Worm (Caenorhabditis elegans) whole organism, late embryonic: Measurements from ENCODE around the gene C25H3.11.

Experiments used
- C08G9.2 ChIP-seq: sonication (generic microtip); optimal IDR thresholded peaks from 2 replicates; lab custom pipeline; 2016; ENCODE audit warnings: mild to moderate bottlenecking, missing genetic modification characterization, moderate library complexity, missing compliant biosample characterization
- F13H6.1 ChIP-seq: sonication (generic microtip); optimal IDR thresholded peaks from 2 replicates; lab custom pipeline; 2016; ENCODE audit warnings: missing genetic modification characterization, missing compliant biosample characterization
- K02D7.2 ChIP-seq: sonication (generic microtip); optimal IDR thresholded peaks from 2 replicates; lab custom pipeline; 2017; ENCODE audit warnings: mild to moderate bottlenecking, missing genetic modification characterization, missing compliant biosample characterization
- K09A11.1 ChIP-seq: sonication (generic microtip); optimal IDR thresholded peaks from 2 replicates; lab custom pipeline; 2017; ENCODE audit warnings: antibody characterized with exemption, mild to moderate bottlenecking, missing genetic modification characterization, missing compliant biosample characterization; ENCODE audit not compliant: insufficient read depth
- T23F11.4 ChIP-seq: fragments of 200-800 bp; sonication (Bioruptor generic); optimal IDR thresholded peaks from 2 replicates; lab custom pipeline; 2018; ENCODE audit warnings: mild to moderate bottlenecking, missing genetic modification characterization, missing compliant biosample characterization
- Y22D7AL.16 ChIP-seq: sonication (generic microtip); optimal IDR thresholded peaks from 2 replicates; lab custom pipeline; 2016; ENCODE audit warnings: missing genetic modification characterization, missing compliant biosample characterization
- ahr-1 ChIP-seq: sonication (generic microtip); optimal IDR thresholded peaks from 2 replicates; lab custom pipeline; 2016; ENCODE audit warnings: missing genetic modification characterization, missing compliant biosample characterization
- ceh-14 ChIP-seq: sonication (generic microtip); optimal IDR thresholded peaks from 2 replicates; lab custom pipeline; 2016; ENCODE audit warnings: missing genotype, missing genetic modification characterization, missing compliant biosample characterization
- ceh-18 ChIP-seq: sonication (generic microtip); optimal IDR thresholded peaks from 2 replicates; lab custom pipeline; 2016; ENCODE audit warnings: missing genetic modification characterization, missing compliant biosample characterization
- ceh-19 ChIP-seq: fragments of 200-800 bp; sonication (Bioruptor generic); optimal IDR thresholded peaks from 2 replicates; lab custom pipeline; 2018; ENCODE audit warnings: mild to moderate bottlenecking, missing genetic modification characterization, missing compliant biosample characterization
- ceh-22 ChIP-seq: sonication (generic microtip); optimal IDR thresholded peaks from 2 replicates; lab custom pipeline; 2017; ENCODE audit warnings: missing biosample characterization, missing genetic modification characterization
- ceh-24 ChIP-seq: sonication (generic microtip); optimal IDR thresholded peaks from 2 replicates; lab custom pipeline; 2016; ENCODE audit warnings: mild to moderate bottlenecking, missing genetic modification characterization, missing compliant biosample characterization
- ceh-30 ChIP-seq: fragments of 150-350 bp; optimal IDR thresholded peaks from 2 replicates; lab custom pipeline; 2014; ENCODE audit warnings: missing biosample characterization, missing genetic modification characterization
- ceh-31 ChIP-seq: sonication (generic microtip); optimal IDR thresholded peaks from 2 replicates; lab custom pipeline; 2016; ENCODE audit warnings: missing genetic modification characterization, missing compliant biosample characterization
- ceh-34 ChIP-seq: sonication (generic microtip); optimal IDR thresholded peaks from 2 replicates; lab custom pipeline; 2016; ENCODE audit warnings: mild to moderate bottlenecking, missing genetic modification characterization, missing compliant biosample characterization
- ceh-45 ChIP-seq: fragments of 200-800 bp; sonication (Bioruptor generic); IDR thresholded peaks from 2 replicates; pipeline ENCODE4 v1.3.6; 2022; ENCODE audit warnings: missing genetic modification reagents, missing genetic modification characterization, missing compliant biosample characterization
- ceh-48 ChIP-seq: sonication (generic microtip); optimal IDR thresholded peaks from 2 replicates; lab custom pipeline; 2016; ENCODE audit warnings: missing genetic modification characterization, inconsistent platforms, missing compliant biosample characterization
- ceh-6 ChIP-seq: fragments of 200-800 bp; sonication (Bioruptor generic); optimal IDR thresholded peaks from 2 replicates; lab custom pipeline; 2018; ENCODE audit warnings: mild to moderate bottlenecking, missing genetic modification characterization, missing compliant biosample characterization
- dmd-4 ChIP-seq: sonication (generic microtip); optimal IDR thresholded peaks from 2 replicates; lab custom pipeline; 2016; ENCODE audit warnings: borderline replicate concordance, missing genetic modification characterization, missing compliant biosample characterization
- dve-1 ChIP-seq: sonication (generic microtip); optimal IDR thresholded peaks from 2 replicates; lab custom pipeline; 2017; ENCODE audit warnings: antibody characterized with exemption, mild to moderate bottlenecking, missing genetic modification characterization, missing compliant biosample characterization
- elt-2 ChIP-seq: sonication (generic microtip); optimal IDR thresholded peaks from 2 replicates; lab custom pipeline; 2016; ENCODE audit warnings: missing genetic modification reagents, missing genetic modification characterization, missing compliant biosample characterization
- elt-4 ChIP-seq: sonication (generic microtip); optimal IDR thresholded peaks from 2 replicates; lab custom pipeline; 2016; ENCODE audit warnings: missing genetic modification characterization, missing compliant biosample characterization
- ets-4 ChIP-seq: sonication (generic microtip); optimal IDR thresholded peaks from 2 replicates; lab custom pipeline; 2016; ENCODE audit warnings: missing genetic modification characterization, missing compliant biosample characterization
- fax-1 ChIP-seq: sonication (generic microtip); optimal IDR thresholded peaks from 2 replicates; lab custom pipeline; 2016; ENCODE audit warnings: missing genotype, missing genetic modification characterization, missing compliant biosample characterization
- fkh-10 ChIP-seq: fragments of 150-350 bp; optimal IDR thresholded peaks from 2 replicates; lab custom pipeline; 2014; ENCODE audit warnings: missing biosample characterization, missing genetic modification reagents, missing genetic modification characterization
- fkh-6 ChIP-seq: sonication (generic microtip); optimal IDR thresholded peaks from 2 replicates; lab custom pipeline; 2016; ENCODE audit warnings: missing genetic modification characterization, missing compliant biosample characterization
- gmeb-2 ChIP-seq: sonication (generic microtip); optimal IDR thresholded peaks from 2 replicates; lab custom pipeline; 2016; ENCODE audit warnings: missing genetic modification characterization, inconsistent platforms, missing compliant biosample characterization
- hlh-13 ChIP-seq: fragments of 200-800 bp; sonication (Bioruptor generic); optimal IDR thresholded peaks from 2 replicates; lab custom pipeline; 2018; ENCODE audit warnings: mild to moderate bottlenecking, missing genetic modification characterization, missing compliant biosample characterization
- hlh-15 ChIP-seq: sonication (generic microtip); optimal IDR thresholded peaks from 2 replicates; lab custom pipeline; 2016; ENCODE audit warnings: missing genetic modification characterization, missing compliant biosample characterization
- hlh-30 ChIP-seq: sonication (generic microtip); optimal IDR thresholded peaks from 2 replicates; lab custom pipeline; 2017; ENCODE audit warnings: antibody characterized with exemption, missing genetic modification characterization, missing compliant biosample characterization; ENCODE audit not compliant: insufficient read depth
- hlh-6 ChIP-seq: sonication (generic microtip); optimal IDR thresholded peaks from 2 replicates; lab custom pipeline; 2016; ENCODE audit warnings: missing genotype, missing genetic modification characterization, missing compliant biosample characterization
- hlh-8 ChIP-seq: sonication (generic microtip); optimal IDR thresholded peaks from 2 replicates; lab custom pipeline; 2016; ENCODE audit warnings: missing genotype, missing genetic modification characterization, missing compliant biosample characterization
- lim-6 ChIP-seq: sonication (generic microtip); optimal IDR thresholded peaks from 2 replicates; lab custom pipeline; 2016; ENCODE audit warnings: missing genetic modification characterization, missing compliant biosample characterization
- lin-11 ChIP-seq: fragments of 200-800 bp; sonication (Bioruptor generic); optimal IDR thresholded peaks from 2 replicates; lab custom pipeline; 2018; ENCODE audit warnings: mild to moderate bottlenecking, missing genetic modification characterization, missing compliant biosample characterization
- madf-2 ChIP-seq: sonication (generic microtip); optimal IDR thresholded peaks from 2 replicates; lab custom pipeline; 2017; ENCODE audit warnings: missing genetic modification characterization, missing compliant biosample characterization
- nhr-11 ChIP-seq: fragments of 150-350 bp; optimal IDR thresholded peaks from 2 replicates; lab custom pipeline; 2014; ENCODE audit warnings: missing biosample characterization, missing genetic modification characterization
- npax-4 ChIP-seq: sonication (generic microtip); optimal IDR thresholded peaks from 2 replicates; lab custom pipeline; 2016; ENCODE audit warnings: missing genetic modification characterization, missing compliant biosample characterization
- odd-2 ChIP-seq: sonication (generic microtip); optimal IDR thresholded peaks from 2 replicates; lab custom pipeline; 2017; ENCODE audit warnings: antibody characterized with exemption, mild to moderate bottlenecking, missing genetic modification characterization, missing compliant biosample characterization
- pag-3 ChIP-seq: sonication (generic microtip); optimal IDR thresholded peaks from 2 replicates; lab custom pipeline; 2016; ENCODE audit warnings: missing compliant biosample characterization, missing genetic modification characterization, borderline replicate concordance
- pat-9 ChIP-seq: fragments of 200-800 bp; sonication (Bioruptor generic); optimal IDR thresholded peaks from 2 replicates; lab custom pipeline; 2018; ENCODE audit warnings: mild to moderate bottlenecking, missing genetic modification characterization, moderate library complexity, missing compliant biosample characterization
- pax-1 ChIP-seq: fragments of 150-350 bp; optimal IDR thresholded peaks from 2 replicates; lab custom pipeline; 2014; ENCODE audit warnings: missing biosample characterization, missing genetic modification characterization
- pha-4 ChIP-seq: fragments of 150-350 bp; optimal IDR thresholded peaks from 2 replicates; lab custom pipeline; 2018; ENCODE audit warnings: missing biosample characterization, missing genetic modification reagents, missing genetic modification characterization
- pqm-1 ChIP-seq: sonication (generic microtip); optimal IDR thresholded peaks from 2 replicates; lab custom pipeline; 2016; ENCODE audit warnings: missing genetic modification characterization, missing compliant biosample characterization
- ref-2 ChIP-seq: sonication (generic microtip); optimal IDR thresholded peaks from 2 replicates; lab custom pipeline; 2016; ENCODE audit warnings: missing genetic modification characterization, missing compliant biosample characterization
- sox-2 ChIP-seq: fragments of 200-800 bp; sonication (Bioruptor generic); IDR thresholded peaks from 2 replicates; pipeline ENCODE4 v1.3.6; 2022; ENCODE audit warnings: missing genetic modification reagents, missing genetic modification characterization, missing compliant biosample characterization
- sox-4 ChIP-seq: sonication (generic microtip); optimal IDR thresholded peaks from 2 replicates; lab custom pipeline; 2017; ENCODE audit warnings: mild to moderate bottlenecking, missing genetic modification characterization, inconsistent platforms, missing compliant biosample characterization
- syd-9 ChIP-seq: sonication (generic microtip); optimal IDR thresholded peaks from 2 replicates; lab custom pipeline; 2016; ENCODE audit warnings: mild to moderate bottlenecking, missing genetic modification characterization, moderate library complexity, missing compliant biosample characterization
- tbx-7 ChIP-seq: sonication (generic microtip); optimal IDR thresholded peaks from 2 replicates; lab custom pipeline; 2016; ENCODE audit warnings: missing genotype, missing genetic modification characterization, missing compliant biosample characterization
- ttx-3 ChIP-seq: sonication (generic microtip); optimal IDR thresholded peaks from 2 replicates; lab custom pipeline; 2016; ENCODE audit warnings: missing genetic modification reagents, missing genetic modification characterization, missing compliant biosample characterization
- unc-3 ChIP-seq, 2 experiments: fragments of 200-800 bp in 1 of 2; sonication (Bioruptor generic) in 1 of 2; sonication (generic microtip) in 1 of 2; conservative IDR thresholded peaks in 1 of 2; optimal IDR thresholded peaks in 1 of 2; 2 replicates each; pipeline versions ENCODE4 v1.3.6 to Lab custom; 2016 to 2022; ENCODE audit warnings: missing compliant biosample characterization in 2 of 2, missing genetic modification characterization in 2 of 2, missing genetic modification reagents in 1 of 2
- unc-55 ChIP-seq: sonication (generic microtip); optimal IDR thresholded peaks from 2 replicates; lab custom pipeline; 2017; ENCODE audit warnings: missing biosample characterization, missing genetic modification reagents, missing genetic modification characterization
- unc-86 ChIP-seq: sonication (generic microtip); optimal IDR thresholded peaks from 2 replicates; lab custom pipeline; 2016; ENCODE audit warnings: missing genetic modification characterization, missing compliant biosample characterization

Gene C25H3.11

DNA sequence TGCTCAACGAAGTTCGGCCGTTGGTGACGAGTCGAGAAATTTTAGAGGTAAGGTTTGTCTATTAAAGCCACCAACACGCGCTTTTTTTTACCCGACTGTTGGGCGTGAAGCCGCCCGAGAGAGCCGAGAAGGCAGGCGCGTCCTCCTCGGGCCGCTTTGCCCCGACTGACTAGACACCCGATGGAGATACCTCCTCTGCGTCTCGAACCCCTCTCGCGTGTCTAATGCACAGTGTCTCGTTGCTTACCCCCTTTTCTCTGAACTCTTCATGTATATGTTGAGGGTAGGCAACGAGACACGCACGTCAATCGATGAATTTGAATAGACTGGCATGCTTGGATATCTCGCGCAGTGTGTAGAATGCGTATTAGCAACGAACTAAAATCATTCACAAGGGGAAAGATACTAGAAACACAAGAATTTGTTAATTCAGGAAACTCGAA lies 27.1 kb downstream of the C25H3.11 start (continued):
- TF ChIP-seq hlh-13 (GFP tag; lab: Kevin White, UChicago) (peak; percentile 45), madf-2 (tag; lab: Kevin White, UChicago) (peak; percentile 75), fkh-10 (no peak), lin-11 (tag; lab: Kevin White, UChicago) (peak; percentile 67), elt-4 (tag; lab: Kevin White, UChicago) (no peak), ets-4 (tag; lab: Kevin White, UChicago) (peak; percentile 43), npax-4 (no peak), sox-2 (peak; percentile 52; the same call in 1 of the 2 replicates), pha-4 (tag; lab: Kevin White, UChicago) (no peak), elt-2 (tag; lab: Kevin White, UChicago) (peak; percentile 83), ceh-22 (tag; lab: Kevin White, UChicago) (peak; percentile 68), ceh-34 (tag; lab: Kevin White, UChicago) (peak; percentile 90), Y22D7AL.16 (tag; lab: Kevin White, UChicago) (peak; percentile 78), gmeb-2 (tag; lab: Kevin White, UChicago) (peak; percentile 70), K09A11.1 (tag; lab: Kevin White, UChicago) (peak; percentile 60), ceh-45 (GFP tag; lab: Robert Waterston, UW) (peak; percentile 87), ttx-3 (tag; lab: Kevin White, UChicago) (no peak), ceh-18 (tag; lab: Kevin White, UChicago) (peak; percentile 90), ahr-1 (tag; lab: Kevin White, UChicago) (peak; percentile 55), F13H6.1 (tag; lab: Kevin White, UChicago) (peak; percentile 81), unc-86 (tag; lab: Kevin White, UChicago) (peak; percentile 72), lim-6 (peak; percentile 78), hlh-6 (tag; lab: Kevin White, UChicago) (peak; percentile 22), pax-1 (peak; percentile 5), hlh-8 (tag; lab: Kevin White, UChicago) (peak; percentile 64), syd-9 (peak; percentile 44), ceh-14 (tag; lab: Kevin White, UChicago) (peak; percentile 72), odd-2 (no peak), tbx-7 (tag; lab: Kevin White, UChicago) (peak; percentile 23), K02D7.2 (tag; lab: Kevin White, UChicago) (peak; percentile 75), ceh-6 (GFP tag; lab: Kevin White, UChicago) (peak; percentile 56), ceh-31 (tag; lab: Kevin White, UChicago) (peak; percentile 89), ceh-48 (tag; lab: Kevin White, UChicago) (peak; percentile 74), dve-1 (peak; percentile 90), unc-3 (GFP tag; conservative IDR thresholded peaks at IDR 0.05; lab: Robert Waterston, UW) (peak; percentile 93), unc-3 (tag; optimal IDR thresholded peaks at IDR 0.05; lab: Kevin White, UChicago) (no peak), ceh-24 (tag; lab: Kevin White, UChicago) (peak; percentile 63), pag-3 (tag; lab: Kevin White, UChicago) (no peak), sox-4 (tag; lab: Kevin White, UChicago) (peak; percentile 83), hlh-15 (tag; lab: Kevin White, UChicago) (no peak), T23F11.4 (GFP tag; lab: Kevin White, UChicago) (peak; percentile 87), fkh-6 (no peak), dmd-4 (tag; lab: Kevin White, UChicago) (peak; percentile 61), C08G9.2 (tag; lab: Kevin White, UChicago) (peak; percentile 76), hlh-30 (tag; lab: Kevin White, UChicago) (peak; percentile 55), ceh-30 (tag; lab: Kevin White, UChicago) (peak; percentile 44), pqm-1 (no peak), ceh-19 (GFP tag; lab: Kevin White, UChicago) (peak; percentile 91), fax-1 (tag; lab: Kevin White, UChicago) (peak; percentile 30), nhr-11 (peak; percentile 38), ref-2 (tag; lab: Kevin White, UChicago) (peak; percentile 78), pat-9 (tag; lab: Kevin White, UChicago) (peak; percentile 85), unc-55 (GFP tag; lab: Kevin White, UChicago) (peak; percentile 66)
- TF ChIP-seq, all 69 proteins: peak for 54
